Worm (Caenorhabditis elegans) whole organism, L3 larva: ENCODE data around the gene clec-75.

Experiments
- ceh-9 ChIP-seq: sonication (generic microtip); optimal IDR thresholded peaks from 2 replicates; lab custom pipeline; 2018; ENCODE audit warnings: missing biosample characterization, missing genetic modification characterization
- elt-1 ChIP-seq: fragments of 150-350 bp; optimal IDR thresholded peaks from 2 replicates; lab custom pipeline; 2014; ENCODE audit warnings: missing biosample characterization, missing genetic modification characterization
- elt-2 ChIP-seq: sonication (generic microtip); optimal IDR thresholded peaks from 2 replicates; lab custom pipeline; 2016; ENCODE audit warnings: missing genetic modification reagents, mild to moderate bottlenecking, missing genetic modification characterization, missing compliant biosample characterization
- pqm-1 ChIP-seq: fragments of 150-350 bp; optimal IDR thresholded peaks from 2 replicates; lab custom pipeline; 2017; ENCODE audit warnings: missing biosample characterization, missing genetic modification characterization, inconsistent platforms
- tbx-2 ChIP-seq: sonication (generic microtip); optimal IDR thresholded peaks from 2 replicates; lab custom pipeline; 2016; ENCODE audit warnings: mild to moderate bottlenecking, missing genetic modification characterization, missing compliant biosample characterization

DNA sequence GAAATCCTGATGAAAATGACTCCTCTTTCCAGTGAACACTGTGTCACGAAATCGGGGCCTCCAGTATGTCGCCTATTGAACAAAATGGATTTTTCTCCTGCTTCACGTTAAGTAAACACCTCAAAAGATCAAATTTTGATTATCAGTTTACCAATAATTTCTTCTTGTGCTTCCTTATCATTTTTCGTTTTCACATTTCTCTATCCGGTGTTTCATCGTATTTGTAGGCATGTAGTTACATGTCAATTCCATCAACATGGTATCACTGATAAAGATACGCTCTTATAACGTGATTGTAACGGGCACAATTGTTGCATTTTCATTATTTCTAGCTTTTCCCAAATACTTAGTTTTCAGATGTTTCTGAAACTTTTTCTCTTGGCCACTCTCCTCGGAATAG lies 16.1 kb upstream of the clec-75 start, which contains the start of gene clec-72:
- TF ChIP-seq tbx-2 (tag; lab: Kevin White, UChicago): no peak
- no peak for TF ChIP-seq elt-1 (tag; lab: Kevin White, UChicago)
- peak; percentile 92 for TF ChIP-seq pqm-1 (tag; lab: Kevin White, UChicago)
- TF ChIP-seq ceh-9 (tag; lab: Kevin White, UChicago): no peak
- peak; percentile 98 for TF ChIP-seq elt-2 (tag; lab: Kevin White, UChicago)
